Fruit fly (Drosophila melanogaster): Measurements from ENCODE around the gene skd.

- TF ChIP-seq h (GFP tag; optimal IDR thresholded peaks at IDR 0.05) (no peak), jim (GFP tag; optimal IDR thresholded peaks at IDR 0.05) (no peak)
Observed at dm6 chr3L:20961286-20961685, 65.9 kb downstream of the skd start, which contains the start of gene CG11037.
